Worm (Caenorhabditis elegans): ENCODE measurements around the gene Y53F4B.27.
A peak's percentile ranks its signal among the peaks of the same experiment; 100 is the strongest.

Gene Y53F4B.27

ce11 chrII:15183139-15183538 lies 37.4 kb downstream of the Y53F4B.27 start, which contains the start of gene gst-34:
gst-34 (minus strand) TSS chrII:15183239.
- TF ChIP-seq mes-2 (tag; optimal IDR thresholded peaks at IDR 0.05; ENCODE audit: poor library complexity, severe bottlenecking) (no peak), lsy-2 (tag; optimal IDR thresholded peaks at IDR 0.05) (no peak)

DNA sequence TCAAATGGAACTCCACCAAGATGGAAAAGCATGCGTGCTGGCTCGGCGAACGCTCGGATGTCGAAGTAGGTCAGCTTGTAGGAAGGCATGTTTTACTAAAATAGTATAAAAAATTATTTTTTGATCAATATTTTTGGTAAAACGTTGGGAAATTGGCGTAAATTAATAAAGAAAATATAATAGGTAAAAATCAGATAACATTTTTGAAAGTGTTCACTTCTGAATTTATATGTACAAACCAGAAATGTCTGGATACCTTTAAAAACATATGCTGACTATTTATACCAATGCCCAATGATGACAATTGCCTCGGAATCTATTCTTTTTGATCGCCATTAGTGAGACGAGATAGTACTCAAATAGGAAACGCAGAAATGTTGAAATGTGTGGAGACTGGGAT lies 39.6 kb downstream of the Y53F4B.27 start, which contains the start of gene gst-35:
Gene gst-35, minus strand, starts transcription at position 101 of the 400 bp plus-strand sequence.
- TF ChIP-seq lim-7 (GFP tag; IDR thresholded peaks at IDR 0.05): no peak
- TF ChIP-seq Y5F2A.4 (GFP tag; optimal IDR thresholded peaks at IDR 0.05): no peak
- no peak for TF ChIP-seq F49E8.2 (tag; optimal IDR thresholded peaks at IDR 0.05; ENCODE audit: borderline replicate concordance)
- TF ChIP-seq daf-12 (tag; optimal IDR thresholded peaks at IDR 0.05): no peak
- no peak for TF ChIP-seq zag-1 (tag; optimal IDR thresholded peaks at IDR 0.05)
- TF ChIP-seq dpl-1 (GFP tag; optimal IDR thresholded peaks at IDR 0.05): no peak
- TF ChIP-seq ceh-82 (tag; optimal IDR thresholded peaks at IDR 0.05): no peak
- TF ChIP-seq ZK546.5 (tag; optimal IDR thresholded peaks at IDR 0.05): no peak
- no peak for TF ChIP-seq ces-1 (GFP tag; optimal IDR thresholded peaks at IDR 0.05)
- no peak for TF ChIP-seq ceh-62 (tag; optimal IDR thresholded peaks at IDR 0.05)

ce11 chrII:15189956-15190355 lies 44.3 kb downstream of the Y53F4B.27 start:
- TF ChIP-seq mep-1 (tag; optimal IDR thresholded peaks at IDR 0.05) (peak; percentile 27), mes-2 (tag; optimal IDR thresholded peaks at IDR 0.05; ENCODE audit: poor library complexity, severe bottlenecking) (peak; percentile 33), fkh-10 (GFP tag; optimal IDR thresholded peaks at IDR 0.05) (peak; percentile 36), lim-7 (GFP tag; IDR thresholded peaks at IDR 0.05) (no peak), rbr-2 (tag; optimal IDR thresholded peaks at IDR 0.05) (peak; percentile 51), dve-1 (tag; optimal IDR thresholded peaks at IDR 0.05; ENCODE audit: insufficient read depth) (peak; percentile 36), nhr-42 (GFP tag; IDR thresholded peaks at IDR 0.05) (0 out of 2 replicates have a peak, but pooled peaks have one; percentile 22), hlh-30 (tag; optimal IDR thresholded peaks at IDR 0.05; ENCODE audit: insufficient read depth) (peak; percentile 46), zfp-3 (GFP tag; conservative IDR thresholded peaks at IDR 0.05) (no peak), dmd-9 (GFP tag; IDR thresholded peaks at IDR 0.05) (no peak), unc-62 (GFP tag; optimal IDR thresholded peaks at IDR 0.05 in 1 of 2) (peak in 1 of 2 experiments; percentile 8), unc-62 (tag; optimal IDR thresholded peaks at IDR 0.05) (no peak), hmg-1.1 (GFP tag; IDR thresholded peaks at IDR 0.05) (peak; percentile 54), aha-1 (tag) (peak; percentile 35), lsy-2 (tag; optimal IDR thresholded peaks at IDR 0.05) (peak in 1 of 2 experiments; percentile 5)

DNA sequence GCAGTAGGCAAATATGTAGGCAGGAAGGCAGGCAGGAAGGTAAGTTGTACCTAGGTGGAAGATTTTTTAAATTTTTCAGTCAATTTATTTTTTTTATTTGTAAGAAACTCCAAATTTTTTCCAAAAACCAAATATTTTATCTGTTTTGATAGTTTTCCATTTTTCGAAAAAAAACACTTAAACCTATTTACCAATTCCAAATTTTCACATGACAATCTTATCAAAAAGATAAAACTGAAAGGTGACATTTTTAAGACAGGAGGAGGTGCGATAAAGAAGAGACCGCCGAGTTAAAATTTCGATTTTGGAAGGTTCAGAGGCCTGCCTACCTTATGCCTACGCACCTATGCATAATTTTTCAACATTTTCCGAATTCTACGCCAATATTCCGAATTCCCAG lies 45.3 kb downstream of the Y53F4B.27 start:
- TF ChIP-seq nhr-10 (tag; optimal IDR thresholded peaks at IDR 0.05): no peak
- TF ChIP-seq hif-1 (tag; optimal IDR thresholded peaks at IDR 0.05): no peak
- TF ChIP-seq hlh-11 (tag; optimal IDR thresholded peaks at IDR 0.05): peak; percentile 38
- no peak for TF ChIP-seq mes-2 (tag; optimal IDR thresholded peaks at IDR 0.05; ENCODE audit: poor library complexity, severe bottlenecking)
- no peak for TF ChIP-seq Y5F2A.4 (GFP tag; optimal IDR thresholded peaks at IDR 0.05)
- no peak for TF ChIP-seq jun-1 (tag; optimal IDR thresholded peaks at IDR 0.05)
- TF ChIP-seq daf-16 (GFP tag; optimal IDR thresholded peaks at IDR 0.05): no peak
- TF ChIP-seq daf-16 (tag; optimal IDR thresholded peaks at IDR 0.05): peak; percentile 80
- TF ChIP-seq ama-1 (optimal IDR thresholded peaks at IDR 0.05): no peak
- no peak for TF ChIP-seq egl-27 (tag; optimal IDR thresholded peaks at IDR 0.05)
- no peak for TF ChIP-seq tag-97 (GFP tag; IDR thresholded peaks at IDR 0.05)
- TF ChIP-seq aly-2 (tag; optimal IDR thresholded peaks at IDR 0.05): no peak
- peak; percentile 59 for TF ChIP-seq dmd-6 (GFP tag; IDR thresholded peaks at IDR 0.05)
- peak; percentile 25 for TF ChIP-seq pqm-1 (tag; optimal IDR thresholded peaks at IDR 0.05)
- no peak for TF ChIP-seq fkh-10 (GFP tag; optimal IDR thresholded peaks at IDR 0.05)
- peak; percentile 46 for TF ChIP-seq dve-1 (tag; optimal IDR thresholded peaks at IDR 0.05; ENCODE audit: insufficient read depth)

Measured in whole organism, L4 larva.